Worm (Caenorhabditis elegans) whole organism, midembryonic: ENCODE data around the gene bath-19.

Source experiments
- T22C8.4 ChIP-seq: fragments of 200-800 bp; sonication (Bioruptor generic); IDR thresholded peaks from 2 replicates; pipeline ENCODE4 v1.3.6; 2022; ENCODE audit warnings: missing genetic modification characterization, missing compliant biosample characterization
- cog-1 ChIP-seq: sonication (generic microtip); optimal IDR thresholded peaks from 2 replicates; lab custom pipeline; 2016; ENCODE audit warnings: missing genetic modification characterization, missing compliant biosample characterization
- flt-1 ChIP-seq: fragments of 200-800 bp; sonication (Bioruptor generic); IDR thresholded peaks from 2 replicates; pipeline ENCODE4 v1.3.6; 2022; ENCODE audit warnings: missing genetic modification characterization, missing compliant biosample characterization
- klf-2 ChIP-seq: fragments of 200-800 bp; sonication (Bioruptor generic); conservative IDR thresholded peaks from 2 replicates; pipeline ENCODE4 v1.3.6; 2022; ENCODE audit warnings: missing genetic modification reagents, missing genetic modification characterization, missing compliant biosample characterization
- med-1 ChIP-seq: sonication (generic microtip); optimal IDR thresholded peaks from 2 replicates; lab custom pipeline; 2017; ENCODE audit warnings: missing genetic modification characterization, mild to moderate bottlenecking, missing compliant biosample characterization, antibody characterized with exemption, missing genetic modification reagents; ENCODE audit not compliant: insufficient read depth
- ref-1 ChIP-seq: fragments of 200-800 bp; sonication (Bioruptor generic); conservative IDR thresholded peaks from 2 replicates; pipeline ENCODE4 v1.3.6; 2022; ENCODE audit warnings: missing genetic modification reagents, missing genetic modification characterization, missing compliant biosample characterization
- tab-1 ChIP-seq: fragments of 200-800 bp; sonication (Bioruptor generic); IDR thresholded peaks from 2 replicates; pipeline ENCODE4 v1.3.6; 2022; ENCODE audit warnings: missing genetic modification characterization, missing compliant biosample characterization
- ztf-23 ChIP-seq: fragments of 200-800 bp; sonication (Bioruptor generic); IDR thresholded peaks from 2 replicates; pipeline ENCODE4 v1.3.6; 2022; ENCODE audit warnings: missing genetic modification reagents, missing genetic modification characterization, missing compliant biosample characterization
- ztf-29 ChIP-seq: fragments of 200-800 bp; sonication (Bioruptor generic); IDR thresholded peaks from 2 replicates; pipeline ENCODE4 v1.3.6; 2022; ENCODE audit warnings: missing genetic modification reagents, missing genetic modification characterization, missing compliant biosample characterization

bath-19 gene

DNA sequence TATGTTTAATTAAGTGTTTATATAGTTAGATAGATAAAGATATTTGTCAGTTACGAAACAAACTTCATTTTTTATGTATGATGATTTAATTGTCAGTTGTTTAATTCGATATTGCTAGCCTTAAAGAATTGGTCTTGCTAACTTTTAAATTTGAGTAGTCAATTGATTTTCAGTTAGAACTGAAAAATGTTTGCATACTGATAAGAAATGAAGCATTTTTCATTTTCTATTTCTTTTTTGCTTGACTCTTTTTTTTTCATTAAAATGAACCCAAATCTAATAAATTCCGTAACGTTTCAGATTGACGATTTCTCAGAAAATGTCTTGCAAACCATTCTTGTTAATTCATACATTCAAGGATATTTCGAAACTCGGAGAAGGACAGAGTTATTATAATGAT lies 43.0 kb downstream of the bath-19 start, which contains the start of gene math-20:
Gene math-20 (plus strand): TSS at position 301 of the 400 bp plus-strand sequence.
- TF ChIP-seq klf-2 (GFP tag; lab: Robert Waterston, UW): no peak
- TF ChIP-seq T22C8.4 (GFP tag; lab: Robert Waterston, UW): no peak
- no peak for TF ChIP-seq ztf-23
- no peak for TF ChIP-seq cog-1
- TF ChIP-seq tab-1 (GFP tag; lab: Robert Waterston, UW): no peak
- TF ChIP-seq ztf-29 (GFP tag; lab: Robert Waterston, UW): no peak
- TF ChIP-seq med-1: no peak

DNA sequence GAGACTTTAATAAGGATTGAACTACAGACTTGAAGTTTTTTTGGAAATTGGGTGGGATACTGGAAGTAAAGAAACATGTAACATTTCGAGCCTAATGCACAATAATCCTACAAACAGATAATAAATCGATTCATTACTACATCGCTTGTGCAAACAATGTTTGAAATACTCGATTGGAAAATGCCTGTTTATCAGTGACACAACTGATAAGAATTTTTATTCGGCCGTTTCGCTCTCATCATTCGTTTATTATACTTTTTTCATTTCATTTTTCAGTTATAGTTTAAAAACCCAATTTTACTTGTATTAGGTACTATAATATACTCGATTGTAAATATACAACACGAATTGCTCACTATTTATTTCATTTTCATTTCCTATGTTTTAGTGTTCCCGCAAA lies 43.4 kb downstream of the bath-19 start:
- TF ChIP-seq med-1 (no peak), ref-1 (no peak), ztf-23 (no peak), T22C8.4 (GFP tag; lab: Robert Waterston, UW) (no peak)

DNA sequence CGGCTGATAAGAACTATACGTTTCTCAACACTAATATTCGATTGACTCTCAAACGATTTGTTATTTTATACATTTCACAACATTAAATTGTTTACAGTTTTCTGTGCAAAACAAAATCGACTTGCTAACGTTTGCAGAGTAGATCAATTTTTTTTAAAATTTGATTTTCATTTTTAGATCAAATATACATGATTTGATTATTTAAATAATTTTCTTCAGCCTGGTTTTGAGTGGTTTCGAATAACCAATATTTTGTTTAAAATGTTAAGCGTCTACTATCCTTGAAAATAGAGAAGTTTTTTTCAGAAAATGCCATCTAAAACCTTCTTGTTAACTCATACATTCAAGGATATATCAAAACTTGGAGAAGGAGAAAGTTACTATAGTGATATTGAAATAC lies 45.5 kb downstream of the bath-19 start, which contains the start of gene math-21:
Gene math-21 (plus strand): TSS at position 301 of the 400 bp plus-strand sequence.
- no peak for TF ChIP-seq ztf-23
- TF ChIP-seq tab-1 (GFP tag; lab: Robert Waterston, UW): no peak
- TF ChIP-seq klf-2 (GFP tag; lab: Robert Waterston, UW): no peak
- no peak for TF ChIP-seq cog-1
- TF ChIP-seq flt-1 (GFP tag; lab: Robert Waterston, UW): no peak
- TF ChIP-seq med-1: no peak

DNA sequence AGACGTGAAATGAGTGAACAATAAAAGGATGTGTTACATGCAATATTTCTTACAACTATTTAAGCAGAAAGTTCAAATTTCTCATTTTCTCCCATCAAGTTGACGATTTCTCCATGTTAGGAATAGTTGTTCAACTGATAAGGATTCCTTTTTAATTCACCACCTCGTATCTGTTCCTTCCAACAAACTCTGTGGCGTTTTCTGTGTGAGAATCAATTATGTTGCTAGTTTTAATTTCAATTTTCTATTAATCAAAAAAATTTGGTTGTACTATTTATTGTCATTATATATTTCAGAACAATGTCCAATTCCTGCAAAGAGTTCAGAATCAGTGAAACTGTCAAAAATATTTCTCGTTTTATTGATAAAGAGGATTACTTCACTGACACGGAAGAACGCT lies 50.2 kb downstream of the bath-19 start, which contains the start of gene math-44:
Gene math-44 (plus strand): TSS at position 301 of the 400 bp plus-strand sequence.
- TF ChIP-seq flt-1 (GFP tag; lab: Robert Waterston, UW) (no peak), ztf-23 (no peak), ref-1 (no peak), T22C8.4 (GFP tag; lab: Robert Waterston, UW) (no peak), ztf-29 (GFP tag; lab: Robert Waterston, UW) (no peak), tab-1 (GFP tag; lab: Robert Waterston, UW) (no peak), med-1 (no peak), cog-1 (no peak), klf-2 (GFP tag; lab: Robert Waterston, UW) (no peak)

DNA sequence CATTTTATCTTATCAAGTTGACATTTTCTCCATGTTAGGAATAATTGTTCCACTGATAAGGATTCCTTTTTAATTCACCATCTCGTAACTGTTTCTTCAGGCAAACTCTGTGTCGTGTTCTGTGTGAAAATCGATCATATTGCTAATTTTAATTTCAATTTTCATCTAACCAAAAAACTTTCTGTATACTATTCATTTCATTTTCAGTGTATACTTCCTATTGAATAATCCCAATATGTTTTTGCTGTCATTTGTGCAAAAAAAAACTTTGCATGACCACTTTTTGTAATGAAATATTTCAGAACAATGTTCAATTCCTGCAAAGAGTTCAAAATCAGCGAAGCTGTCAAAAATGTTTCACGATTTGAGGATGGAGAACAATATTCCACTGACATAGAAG lies 52.2 kb downstream of the bath-19 start, which contains the start of gene Y16E11A.4:
Gene Y16E11A.4 (plus strand): TSS at position 301 of the 400 bp plus-strand sequence.
- no peak for TF ChIP-seq ztf-23
- TF ChIP-seq med-1: no peak
- TF ChIP-seq T22C8.4 (GFP tag; lab: Robert Waterston, UW): no peak
- TF ChIP-seq tab-1 (GFP tag; lab: Robert Waterston, UW): no peak
- TF ChIP-seq ref-1: no peak
- TF ChIP-seq flt-1 (GFP tag; lab: Robert Waterston, UW): no peak
- no peak for TF ChIP-seq klf-2 (GFP tag; lab: Robert Waterston, UW)
- TF ChIP-seq ztf-29 (GFP tag; lab: Robert Waterston, UW): no peak
